Worm (Caenorhabditis elegans): ENCODE data around the gene srx-82.

Gene srx-82

ce11 chrV:11572803-11573490, 16.6 kb upstream of the srx-82 start, which contains the start of the genes H12C20.7 and nhr-68 (continued):
- TF ChIP-seq dve-1 (tag; optimal IDR thresholded peaks at IDR 0.05; ENCODE audit: insufficient read depth): peak; percentile 99
- TF ChIP-seq gei-8 (GFP tag; optimal IDR thresholded peaks at IDR 0.05): peak; percentile 98
- TF ChIP-seq nhr-25 (tag; optimal IDR thresholded peaks at IDR 0.05; ENCODE audit: borderline replicate concordance, insufficient read depth): peak; percentile 55
- peak; percentile 72 for TF ChIP-seq ztf-7 (tag; optimal IDR thresholded peaks at IDR 0.05)
- no peak for TF ChIP-seq daf-8 (GFP tag; IDR thresholded peaks at IDR 0.05)
- peak; percentile 21 for TF ChIP-seq fos-1 (tag; optimal IDR thresholded peaks at IDR 0.05)
- no peak for TF ChIP-seq set-16 (GFP tag; IDR thresholded peaks at IDR 0.05)
- TF ChIP-seq mxl-2 (GFP tag; conservative IDR thresholded peaks at IDR 0.05): peak; percentile 75
- TF ChIP-seq pha-4 (GFP tag; IDR thresholded peaks at IDR 0.05): peak; percentile 73
- TF ChIP-seq pha-4 (tag; optimal IDR thresholded peaks at IDR 0.05): no peak
- TF ChIP-seq tra-1 (GFP tag; IDR thresholded peaks at IDR 0.05): peak; percentile 98
- TF ChIP-seq cey-2 (tag; optimal IDR thresholded peaks at IDR 0.05; ENCODE audit: borderline replicate concordance, insufficient read depth): peak; percentile 96
- TF ChIP-seq ZK337.2 (GFP tag; IDR thresholded peaks at IDR 0.05): no peak
- peak; percentile 50 for TF ChIP-seq nhr-11 (tag; optimal IDR thresholded peaks at IDR 0.05)
- TF ChIP-seq lir-3 (tag; optimal IDR thresholded peaks at IDR 0.05): no peak
- TF ChIP-seq ztf-11 (tag; optimal IDR thresholded peaks at IDR 0.05): no peak
- peak; percentile 96 for TF ChIP-seq saeg-2 (GFP tag; IDR thresholded peaks at IDR 0.05)
- peak; percentile 99 for TF ChIP-seq nhr-48 (tag; optimal IDR thresholded peaks at IDR 0.05)
- peak; percentile 54; the same call in 1 of the 2 replicates for TF ChIP-seq arid-1 (GFP tag; conservative IDR thresholded peaks at IDR 0.05)
- TF ChIP-seq ces-1 (GFP tag; optimal IDR thresholded peaks at IDR 0.05): no peak
- no peak for TF ChIP-seq egl-43 (GFP tag; IDR thresholded peaks at IDR 0.05)
- TF ChIP-seq lin-15B (tag; optimal IDR thresholded peaks at IDR 0.05): no peak
- no peak for TF ChIP-seq ceh-82 (tag; optimal IDR thresholded peaks at IDR 0.05)
- TF ChIP-seq nhr-77 (tag; optimal IDR thresholded peaks at IDR 0.05): peak; percentile 88
- TF ChIP-seq skn-1 (tag; optimal IDR thresholded peaks at IDR 0.05): no peak
- TF ChIP-seq ZK546.5 (tag; optimal IDR thresholded peaks at IDR 0.05): no peak
- peak; percentile 44; the same call in 1 of the 2 replicates for TF ChIP-seq D1046.2 (GFP tag; IDR thresholded peaks at IDR 0.05)
- TF ChIP-seq sdz-12 (GFP tag; optimal IDR thresholded peaks at IDR 0.05): no peak
- TF ChIP-seq lin-39 (tag; optimal IDR thresholded peaks at IDR 0.05): no peak
- TF ChIP-seq attf-4 (tag; optimal IDR thresholded peaks at IDR 0.05): no peak
- TF ChIP-seq madf-5 (GFP tag; IDR thresholded peaks at IDR 0.05): no peak
- TF ChIP-seq F26F4.8 (GFP tag; conservative IDR thresholded peaks at IDR 0.05): no peak
- TF ChIP-seq ceh-32 (tag; optimal IDR thresholded peaks at IDR 0.05; ENCODE audit: poor library complexity): no peak
- TF ChIP-seq unc-62 (GFP tag; optimal IDR thresholded peaks at IDR 0.05 in 1 of 2): peak in 1 of 2 experiments; percentile 99
- TF ChIP-seq unc-62 (tag; optimal IDR thresholded peaks at IDR 0.05): no peak
- peak; percentile 90 for TF ChIP-seq mdt-29 (GFP tag; IDR thresholded peaks at IDR 0.05)
- TF ChIP-seq spr-3 (GFP tag; optimal IDR thresholded peaks at IDR 0.05): no peak
- TF ChIP-seq lin-38 (GFP tag; IDR thresholded peaks at IDR 0.05): peak; percentile 62
- peak; percentile 84 for TF ChIP-seq T20F7.1 (GFP tag; optimal IDR thresholded peaks at IDR 0.05)
- peak; percentile 90 for TF ChIP-seq duxl-1 (tag; optimal IDR thresholded peaks at IDR 0.05; ENCODE audit: poor library complexity)
- TF ChIP-seq hif-1 (tag; optimal IDR thresholded peaks at IDR 0.05): peak in 1 of 2 experiments; percentile 16
- no peak for TF ChIP-seq zfp-2 (tag; optimal IDR thresholded peaks at IDR 0.05)
- TF ChIP-seq dmd-8 (GFP tag; IDR thresholded peaks at IDR 0.05): 0 out of 2 replicates have a peak, but pooled peaks have one; percentile 26
- TF ChIP-seq hmg-1.1 (GFP tag; IDR thresholded peaks at IDR 0.05): no peak
- TF ChIP-seq nhr-111 (GFP tag; optimal IDR thresholded peaks at IDR 0.05): no peak
- no peak for TF ChIP-seq Y48G9A.11 (GFP tag; IDR thresholded peaks at IDR 0.05)
- TF ChIP-seq Y75B8A.6 (GFP tag; IDR thresholded peaks at IDR 0.05): 0 out of 2 replicates have a peak, but pooled peaks have one; percentile 42
- TF ChIP-seq daf-19 (GFP tag; conservative IDR thresholded peaks at IDR 0.05): 0 out of 2 replicates have a peak, but pooled peaks have one; percentile 40
- TF ChIP-seq R02D3.7 (tag; optimal IDR thresholded peaks at IDR 0.05): no peak
